Worm (Caenorhabditis elegans) whole organism, midembryonic: ENCODE data around the gene C25F9.10.

ENCODE experiments used
- T22C8.4 ChIP-seq: fragments of 200-800 bp; sonication (Bioruptor generic); IDR thresholded peaks from 2 replicates; pipeline ENCODE4 v1.3.6; 2022; ENCODE audit warnings: missing genetic modification characterization, missing compliant biosample characterization
- cog-1 ChIP-seq: sonication (generic microtip); optimal IDR thresholded peaks from 2 replicates; lab custom pipeline; 2016; ENCODE audit warnings: missing genetic modification characterization, missing compliant biosample characterization
- flt-1 ChIP-seq: fragments of 200-800 bp; sonication (Bioruptor generic); IDR thresholded peaks from 2 replicates; pipeline ENCODE4 v1.3.6; 2022; ENCODE audit warnings: missing genetic modification characterization, missing compliant biosample characterization
- klf-2 ChIP-seq: fragments of 200-800 bp; sonication (Bioruptor generic); conservative IDR thresholded peaks from 2 replicates; pipeline ENCODE4 v1.3.6; 2022; ENCODE audit warnings: missing genetic modification reagents, missing genetic modification characterization, missing compliant biosample characterization
- med-1 ChIP-seq: sonication (generic microtip); optimal IDR thresholded peaks from 2 replicates; lab custom pipeline; 2017; ENCODE audit warnings: missing genetic modification characterization, mild to moderate bottlenecking, missing compliant biosample characterization, antibody characterized with exemption, missing genetic modification reagents; ENCODE audit not compliant: insufficient read depth
- ref-1 ChIP-seq: fragments of 200-800 bp; sonication (Bioruptor generic); conservative IDR thresholded peaks from 2 replicates; pipeline ENCODE4 v1.3.6; 2022; ENCODE audit warnings: missing genetic modification reagents, missing genetic modification characterization, missing compliant biosample characterization
- tab-1 ChIP-seq: fragments of 200-800 bp; sonication (Bioruptor generic); IDR thresholded peaks from 2 replicates; pipeline ENCODE4 v1.3.6; 2022; ENCODE audit warnings: missing genetic modification characterization, missing compliant biosample characterization
- ztf-23 ChIP-seq: fragments of 200-800 bp; sonication (Bioruptor generic); IDR thresholded peaks from 2 replicates; pipeline ENCODE4 v1.3.6; 2022; ENCODE audit warnings: missing genetic modification reagents, missing genetic modification characterization, missing compliant biosample characterization
- ztf-29 ChIP-seq: fragments of 200-800 bp; sonication (Bioruptor generic); IDR thresholded peaks from 2 replicates; pipeline ENCODE4 v1.3.6; 2022; ENCODE audit warnings: missing genetic modification reagents, missing genetic modification characterization, missing compliant biosample characterization

DNA sequence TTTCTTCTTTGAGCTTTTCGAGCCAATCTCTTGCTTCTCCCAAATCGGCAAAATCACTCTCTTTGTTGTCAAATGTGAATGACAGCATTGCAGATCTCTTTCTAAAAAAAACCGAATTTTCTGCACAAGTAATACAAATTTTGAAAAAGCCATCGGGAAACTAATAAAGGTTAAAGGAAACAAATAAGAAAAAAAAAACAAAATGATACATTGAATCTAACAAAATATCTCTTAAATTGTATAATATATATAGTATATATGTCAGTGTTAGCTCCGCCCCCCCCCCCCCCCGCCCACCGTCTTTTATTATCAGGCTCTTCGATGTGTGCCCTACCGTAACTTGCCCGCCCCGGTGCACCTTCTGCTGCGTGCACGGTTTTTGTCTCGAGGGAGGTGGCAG lies 27.4 kb downstream of the C25F9.10 start, which contains the start of gene C25F9.11:
- TF ChIP-seq ref-1 (no peak), flt-1 (GFP tag; lab: Robert Waterston, UW) (no peak), cog-1 (tag; lab: Kevin White, UChicago) (no peak), med-1 (GFP tag; lab: Kevin White, UChicago) (no peak), ztf-23 (GFP tag; lab: Robert Waterston, UW) (no peak), tab-1 (GFP tag; lab: Robert Waterston, UW) (no peak), T22C8.4 (GFP tag; lab: Robert Waterston, UW) (no peak), klf-2 (GFP tag; lab: Robert Waterston, UW) (no peak), ztf-29 (GFP tag; lab: Robert Waterston, UW) (no peak)
